Worm (Caenorhabditis elegans) whole organism, L1 larva: ENCODE data around the gene Y48C3A.20.
A peak's percentile ranks its signal among the peaks of the same experiment; 100 is the strongest.

Experiments
- C04F5.9 ChIP-seq: sonication (generic microtip); optimal IDR thresholded peaks from 2 replicates; lab custom pipeline; 2016; ENCODE audit warnings: missing genetic modification characterization, missing compliant biosample characterization
- C16A3.4 ChIP-seq: fragments of 150-350 bp; optimal IDR thresholded peaks from 2 replicates; lab custom pipeline; 2014; ENCODE audit warnings: missing biosample characterization, missing genetic modification characterization
- F16B12.6 ChIP-seq: fragments of 150-350 bp; optimal IDR thresholded peaks from 2 replicates; lab custom pipeline; 2014; ENCODE audit warnings: missing biosample characterization, missing genetic modification characterization
- blmp-1 ChIP-seq: fragments of 150-350 bp; optimal IDR thresholded peaks from 2 replicates; lab custom pipeline; 2014; ENCODE audit warnings: missing biosample characterization, missing genetic modification characterization
- ceh-82 ChIP-seq, 3 experiments: fragments of 150-350 bp in 1 of 3; sonication (generic microtip) in 2 of 3; optimal IDR thresholded peaks; 2 replicates each; lab custom pipeline; 2014 to 2017; ENCODE audit warnings: missing biosample characterization in 3 of 3, missing genetic modification characterization in 3 of 3
- ceh-88 ChIP-seq: fragments of 200-800 bp; sonication (Bioruptor generic); IDR thresholded peaks from 2 replicates; pipeline ENCODE4 v1.3.6; 2022; ENCODE audit warnings: missing genetic modification characterization, missing compliant biosample characterization
- dpl-1 ChIP-seq, 3 experiments: fragments of 150-350 bp in 2 of 3; sonication (generic microtip) in 1 of 3; optimal IDR thresholded peaks; 2 replicates each; lab custom pipeline; 2014 to 2017; ENCODE audit warnings: missing biosample characterization in 3 of 3, missing genetic modification characterization in 3 of 3, missing genetic modification reagents in 3 of 3
- efl-1 ChIP-seq, 4 experiments: fragments of 150-350 bp; optimal IDR thresholded peaks in 3 of 4; peaks in 1 of 4; 1 replicate in 1 of 4; 2 replicates in 3 of 4; lab custom pipeline; 2014; ENCODE audit warnings: missing biosample characterization in 2 of 4, missing genetic modification characterization in 2 of 4, missing genetic modification reagents in 2 of 4
- efl-3 ChIP-seq: fragments of 200-800 bp; sonication (Bioruptor generic); optimal IDR thresholded peaks from 2 replicates; lab custom pipeline; 2018; ENCODE audit warnings: mild to moderate bottlenecking, missing genetic modification characterization, missing compliant biosample characterization
- egl-13 ChIP-seq: sonication (generic microtip); optimal IDR thresholded peaks from 2 replicates; lab custom pipeline; 2016; ENCODE audit warnings: missing genotype, missing genetic modification reagents, missing genetic modification characterization, missing compliant biosample characterization
- egl-27 ChIP-seq, 2 experiments: fragments of 150-350 bp in 1 of 2; sonication (generic microtip); optimal IDR thresholded peaks; 3 replicates each; lab custom pipeline; 2017 to 2018; ENCODE audit warnings: missing biosample characterization in 2 of 2, missing genetic modification characterization in 2 of 2, missing genetic modification reagents in 2 of 2
- elt-3 ChIP-seq, 6 experiments: fragments of 150-350 bp in 1 of 6; sonication (generic microtip); optimal IDR thresholded peaks; 2 replicates each; lab custom pipeline; 2017 to 2018; ENCODE audit warnings: missing biosample characterization in 6 of 6, missing genetic modification characterization in 6 of 6, inconsistent platforms in 1 of 6
- fkh-8 ChIP-seq: sonication (generic microtip); optimal IDR thresholded peaks from 2 replicates; lab custom pipeline; 2016; ENCODE audit warnings: mild to moderate bottlenecking, missing genetic modification characterization, missing compliant biosample characterization
- fos-1 ChIP-seq: fragments of 150-350 bp; optimal IDR thresholded peaks from 2 replicates; lab custom pipeline; 2014; ENCODE audit warnings: missing biosample characterization, missing genetic modification characterization
- hpl-2 ChIP-seq: fragments of 150-350 bp; optimal IDR thresholded peaks from 2 replicates; lab custom pipeline; 2014; ENCODE audit warnings: missing biosample characterization, missing genetic modification reagents, missing genetic modification characterization
- irx-1 ChIP-seq: sonication (generic microtip); optimal IDR thresholded peaks from 2 replicates; lab custom pipeline; 2016; ENCODE audit warnings: missing genetic modification characterization, missing compliant biosample characterization
- isw-1 ChIP-seq: fragments of 200-800 bp; sonication (Bioruptor generic); IDR thresholded peaks from 2 replicates; pipeline ENCODE4 v1.3.6; 2022; ENCODE audit warnings: missing genetic modification characterization, missing compliant biosample characterization
- lin-13 ChIP-seq: fragments of 150-350 bp; optimal IDR thresholded peaks from 2 replicates; lab custom pipeline; 2014; ENCODE audit warnings: missing biosample characterization, missing genetic modification reagents, missing genetic modification characterization
- lin-15B ChIP-seq: fragments of 150-350 bp; sonication (generic microtip); optimal IDR thresholded peaks from 3 replicates; lab custom pipeline; 2014; ENCODE audit warnings: missing biosample characterization, missing genetic modification characterization
- lin-35 ChIP-seq, 2 experiments: fragments of 150-350 bp; optimal IDR thresholded peaks; 2 replicates each; lab custom pipeline; 2014; ENCODE audit warnings: missing biosample characterization in 2 of 2, missing genetic modification characterization in 2 of 2, missing genetic modification reagents in 2 of 2
- lin-39 ChIP-seq: fragments of 150-350 bp; optimal IDR thresholded peaks from 2 replicates; lab custom pipeline; 2014; ENCODE audit warnings: missing biosample characterization, missing genetic modification reagents, missing genetic modification characterization
- lir-3 ChIP-seq: sonication (generic microtip); optimal IDR thresholded peaks from 2 replicates; lab custom pipeline; 2016; ENCODE audit warnings: mild to moderate bottlenecking, missing genetic modification characterization, moderate library complexity, missing compliant biosample characterization; ENCODE audit not compliant: poor library complexity
- lsy-2 ChIP-seq, 2 experiments: fragments of 150-350 bp; optimal IDR thresholded peaks; 2 replicates each; lab custom pipeline; 2014; ENCODE audit warnings: missing biosample characterization in 2 of 2, missing genetic modification characterization in 2 of 2
- mdl-1 ChIP-seq, 2 experiments: fragments of 150-350 bp; optimal IDR thresholded peaks; 2 replicates each; lab custom pipeline; 2014 to 2017; ENCODE audit warnings: missing biosample characterization in 2 of 2, missing genetic modification characterization in 2 of 2, inconsistent platforms in 1 of 2
- mep-1 ChIP-seq: fragments of 150-350 bp; optimal IDR thresholded peaks from 2 replicates; lab custom pipeline; 2014; ENCODE audit warnings: missing biosample characterization, missing genetic modification characterization
- nhr-19 ChIP-seq: fragments of 200-800 bp; sonication (Bioruptor generic); conservative IDR thresholded peaks from 2 replicates; pipeline ENCODE4 v1.3.6; 2022; ENCODE audit warnings: missing genetic modification characterization, missing compliant biosample characterization
- nhr-28 ChIP-seq: fragments of 150-350 bp; optimal IDR thresholded peaks from 2 replicates; lab custom pipeline; 2014; ENCODE audit warnings: missing biosample characterization, missing genetic modification characterization
- nhr-71 ChIP-seq: sonication (generic microtip); optimal IDR thresholded peaks from 2 replicates; lab custom pipeline; 2016; ENCODE audit warnings: mild to moderate bottlenecking, missing genetic modification characterization, moderate library complexity, missing compliant biosample characterization
- nhr-77 ChIP-seq: fragments of 150-350 bp; optimal IDR thresholded peaks from 2 replicates; lab custom pipeline; 2014; ENCODE audit warnings: missing biosample characterization, missing genetic modification characterization
- nhr-85 ChIP-seq: sonication (generic microtip); peaks from one replicate; lab custom pipeline; 2016; ENCODE audit warnings: missing genetic modification characterization, inconsistent platforms, missing compliant biosample characterization
- nhr-90 ChIP-seq: sonication (generic microtip); optimal IDR thresholded peaks from 2 replicates; lab custom pipeline; 2016; ENCODE audit warnings: mild to moderate bottlenecking, missing genetic modification characterization, missing compliant biosample characterization; ENCODE audit not compliant: poor library complexity
- pax-3 ChIP-seq: fragments of 200-800 bp; sonication (Bioruptor generic); optimal IDR thresholded peaks from 2 replicates; lab custom pipeline; 2018; ENCODE audit warnings: mild to moderate bottlenecking, missing genetic modification characterization, moderate library complexity, missing compliant biosample characterization
- rnt-1 ChIP-seq: sonication (generic microtip); optimal IDR thresholded peaks from 2 replicates; lab custom pipeline; 2016; ENCODE audit warnings: mild to moderate bottlenecking, missing genetic modification characterization, moderate library complexity, missing compliant biosample characterization
- skn-1 ChIP-seq: fragments of 150-350 bp; optimal IDR thresholded peaks from 2 replicates; lab custom pipeline; 2014; ENCODE audit warnings: missing biosample characterization, missing genetic modification characterization
- snpc-4 ChIP-seq: fragments of 150-350 bp; optimal IDR thresholded peaks from 2 replicates; lab custom pipeline; 2014; ENCODE audit warnings: missing biosample characterization, missing genetic modification characterization
- snu-23 ChIP-seq: sonication (generic microtip); optimal IDR thresholded peaks from 2 replicates; lab custom pipeline; 2016; ENCODE audit warnings: missing genetic modification characterization, missing compliant biosample characterization
- sox-4 ChIP-seq: sonication (generic microtip); optimal IDR thresholded peaks from 2 replicates; lab custom pipeline; 2016; ENCODE audit warnings: missing genetic modification characterization, missing compliant biosample characterization
- sptf-1 ChIP-seq: fragments of 150-350 bp; optimal IDR thresholded peaks from 2 replicates; lab custom pipeline; 2014; ENCODE audit warnings: missing biosample characterization, missing genetic modification characterization
- sup-37 ChIP-seq: fragments of 200-800 bp; sonication (Bioruptor generic); optimal IDR thresholded peaks from 2 replicates; lab custom pipeline; 2018; ENCODE audit warnings: mild to moderate bottlenecking, missing genetic modification characterization, missing compliant biosample characterization
- tbx-2 ChIP-seq: sonication (generic microtip); optimal IDR thresholded peaks from 2 replicates; lab custom pipeline; 2016; ENCODE audit warnings: missing genetic modification characterization, missing compliant biosample characterization
- unc-130 ChIP-seq: fragments of 150-350 bp; optimal IDR thresholded peaks from 2 replicates; lab custom pipeline; 2017; ENCODE audit warnings: missing biosample characterization, missing genetic modification characterization, inconsistent platforms
- unc-62 ChIP-seq: fragments of 150-350 bp; optimal IDR thresholded peaks from 2 replicates; lab custom pipeline; 2014; ENCODE audit warnings: missing biosample characterization, missing genetic modification reagents, missing genetic modification characterization
- unc-86 ChIP-seq: sonication (generic microtip); optimal IDR thresholded peaks from 2 replicates; lab custom pipeline; 2016; ENCODE audit warnings: missing genetic modification characterization, missing compliant biosample characterization
- vab-15 ChIP-seq: sonication (generic microtip); optimal IDR thresholded peaks from 2 replicates; lab custom pipeline; 2017; ENCODE audit warnings: missing genotype, mild to moderate bottlenecking, missing genetic modification characterization, missing compliant biosample characterization
- xbp-1 ChIP-seq: sonication (generic microtip); optimal IDR thresholded peaks from 2 replicates; lab custom pipeline; 2016; ENCODE audit warnings: missing genetic modification characterization, missing compliant biosample characterization
- ztf-11 ChIP-seq, 2 experiments: sonication (generic microtip); optimal IDR thresholded peaks; 2 replicates each; lab custom pipeline; 2016 to 2017; ENCODE audit warnings: missing genetic modification characterization in 2 of 2, missing biosample characterization in 1 of 2, missing compliant biosample characterization in 1 of 2
- ztf-4 ChIP-seq: fragments of 150-350 bp; optimal IDR thresholded peaks from 2 replicates; lab custom pipeline; 2014; ENCODE audit warnings: missing biosample characterization, missing genetic modification characterization

Y48C3A.20 gene

ce11 chrII:13369231-13369630 lies at the start of gene Y48C3A.20:
Gene Y48C3A.20, plus strand, starts transcription at chrII:13369607.
- TF ChIP-seq fkh-8 (tag; lab: Kevin White, UChicago), result peak; percentile 64
- TF ChIP-seq egl-13, result peak; percentile 62
- TF ChIP-seq dpl-1 (GFP tag; optimal IDR thresholded peaks at IDR 0.05; lab: Kevin White, UChicago), result peak; percentile 79 to 84 (median 81)
- TF ChIP-seq lin-39 (tag; lab: Kevin White, UChicago), result peak; percentile 43
- TF ChIP-seq irx-1 (tag; lab: Kevin White, UChicago), result peak; percentile 67
- TF ChIP-seq blmp-1 (tag; lab: Kevin White, UChicago), result peak; percentile 67
- peak; percentile 25 for TF ChIP-seq sox-4
- peak; percentile 70 for TF ChIP-seq ztf-4
- no peak for TF ChIP-seq efl-3 (GFP tag; lab: Kevin White, UChicago)
- TF ChIP-seq ceh-88 (GFP tag; lab: Robert Waterston, UW), result peak; percentile 54
- peak; percentile 49 for TF ChIP-seq lin-15B (tag; lab: Kevin White, UChicago)
- TF ChIP-seq hpl-2 (GFP tag; lab: Kevin White, UChicago), result peak; percentile 32
- peak; percentile 85 to 86 for TF ChIP-seq lin-35 (GFP tag; optimal IDR thresholded peaks at IDR 0.05; lab: Kevin White, UChicago)
- peak; percentile 83 to 85 for TF ChIP-seq lsy-2 (tag; optimal IDR thresholded peaks at IDR 0.05; lab: Kevin White, UChicago)
- TF ChIP-seq C16A3.4, result peak; percentile 66
- TF ChIP-seq mdl-1 (tag; optimal IDR thresholded peaks at IDR 0.05; lab: Kevin White, UChicago), result peak in 1 of 2 experiments; percentile 72
- peak; percentile 83 for TF ChIP-seq snpc-4 (tag; lab: Kevin White, UChicago)
- TF ChIP-seq unc-62 (GFP tag; lab: Kevin White, UChicago), result no peak
- TF ChIP-seq fos-1 (tag; lab: Kevin White, UChicago), result peak; percentile 73
- TF ChIP-seq xbp-1, result peak; percentile 75
- no peak for TF ChIP-seq nhr-77 (tag; lab: Kevin White, UChicago)
- no peak for TF ChIP-seq rnt-1
- peak; percentile 46 for TF ChIP-seq lin-13
- peak; percentile 8 for TF ChIP-seq sup-37
- peak; percentile 77 for TF ChIP-seq skn-1 (tag; lab: Kevin White, UChicago)
- TF ChIP-seq F16B12.6 (tag; lab: Kevin White, UChicago), result peak; percentile 99
- peak; percentile 74 for TF ChIP-seq nhr-90 (tag; lab: Kevin White, UChicago)
- TF ChIP-seq nhr-19 (GFP tag; lab: Robert Waterston, UW), result peak; percentile 72; the same call in 1 of the 2 replicates
- peak; percentile 74 to 82 (median 81) for TF ChIP-seq ceh-82 (tag; optimal IDR thresholded peaks at IDR 0.05; lab: Kevin White, UChicago)
- TF ChIP-seq snu-23 (GFP tag; lab: Kevin White, UChicago), result peak; percentile 90
- TF ChIP-seq vab-15, result no peak
- TF ChIP-seq elt-3 (tag; optimal IDR thresholded peaks at IDR 0.05; lab: Kevin White, UChicago), result peak in 2 of 6 experiments; percentile 59 to 61
- TF ChIP-seq ztf-11 (tag; optimal IDR thresholded peaks at IDR 0.05; lab: Kevin White, UChicago), result peak in 1 of 2 experiments; percentile 13
- peak; percentile 51 for TF ChIP-seq pax-3
- TF ChIP-seq unc-86 (tag; lab: Kevin White, UChicago), result peak; percentile 76
- peak; percentile 77 for TF ChIP-seq unc-130 (tag; lab: Kevin White, UChicago)
- TF ChIP-seq isw-1, result peak; percentile 67
- TF ChIP-seq egl-27 (tag; optimal IDR thresholded peaks at IDR 0.05; lab: Kevin White, UChicago), result no peak
- TF ChIP-seq nhr-28 (tag; lab: Kevin White, UChicago), result no peak
- peak; percentile 79 for TF ChIP-seq tbx-2 (tag; lab: Kevin White, UChicago)
- TF ChIP-seq nhr-85 (tag; lab: Kevin White, UChicago), result peak; percentile 74
- TF ChIP-seq lir-3 (tag; lab: Kevin White, UChicago), result no peak
- no peak for TF ChIP-seq nhr-71 (tag; lab: Kevin White, UChicago)
- TF ChIP-seq efl-1 (optimal IDR thresholded peaks at IDR 0.05; lab: Kevin White, UChicago), result peak; percentile 83 to 86
- peak; percentile 84 to 98 for TF ChIP-seq efl-1 (GFP tag; optimal IDR thresholded peaks at IDR 0.05 in 1 of 2; lab: Kevin White, UChicago)
- peak; percentile 71 for TF ChIP-seq C04F5.9 (tag; lab: Kevin White, UChicago)
- no peak for TF ChIP-seq sptf-1 (tag; lab: Kevin White, UChicago)
- TF ChIP-seq mep-1 (tag; lab: Kevin White, UChicago), result peak; percentile 97
- TF ChIP-seq, all 84 proteins: peak for 37
